Worm (Caenorhabditis elegans): ENCODE results near the gene Y57A10A.5.
"Not testable (repeated sequence)": the region's sequence is repeated elsewhere in the genome, so short reads cannot be mapped to it uniquely, and the experiment has no call there.

Y57A10A.5 gene

ce11 chrII:12154186-12154585 lies at the start of gene Y57A10A.5:
Gene Y57A10A.5 (plus strand): TSS chrII:12154486.
- TF ChIP-seq med-1 (GFP tag; optimal IDR thresholded peaks at IDR 0.05; ENCODE audit: insufficient read depth); ref-1 (GFP tag; conservative IDR thresholded peaks at IDR 0.05); cog-1 (tag; optimal IDR thresholded peaks at IDR 0.05): not testable (repeated sequence)

ce11 chrII:12107840-12108239 lies 46.4 kb upstream of the Y57A10A.5 start, which contains the start of gene Y17G7B.18:
Gene Y17G7B.18 (minus strand): TSS chrII:12107857.
- TF ChIP-seq flt-1 (GFP tag; IDR thresholded peaks at IDR 0.05) = no peak
- TF ChIP-seq ztf-23 (GFP tag; IDR thresholded peaks at IDR 0.05) = 0 out of 2 replicates have a peak, but pooled peaks have one; percentile 37

ce11 chrII:12108843-12109242 lies 45.4 kb upstream of the Y57A10A.5 start:
- TF ChIP-seq ref-1 (GFP tag; conservative IDR thresholded peaks at IDR 0.05) = no peak
- TF ChIP-seq ztf-29 (GFP tag; IDR thresholded peaks at IDR 0.05) = no peak
- TF ChIP-seq ztf-23 (GFP tag; IDR thresholded peaks at IDR 0.05) = no peak
- no peak for TF ChIP-seq tab-1 (GFP tag; IDR thresholded peaks at IDR 0.05)
- TF ChIP-seq med-1 (GFP tag; optimal IDR thresholded peaks at IDR 0.05; ENCODE audit: insufficient read depth) = no peak
- no peak for TF ChIP-seq flt-1 (GFP tag; IDR thresholded peaks at IDR 0.05)
- TF ChIP-seq klf-2 (GFP tag; conservative IDR thresholded peaks at IDR 0.05) = no peak
- no peak for TF ChIP-seq T22C8.4 (GFP tag; IDR thresholded peaks at IDR 0.05)
- TF ChIP-seq cog-1 (tag; optimal IDR thresholded peaks at IDR 0.05) = no peak

ce11 chrII:12110997-12111396 lies 43.3 kb upstream of the Y57A10A.5 start:
- TF ChIP-seq tab-1 (GFP tag; IDR thresholded peaks at IDR 0.05) (no peak), ztf-23 (GFP tag; IDR thresholded peaks at IDR 0.05) (no peak), ztf-29 (GFP tag; IDR thresholded peaks at IDR 0.05) (no peak), med-1 (GFP tag; optimal IDR thresholded peaks at IDR 0.05; ENCODE audit: insufficient read depth) (no peak), klf-2 (GFP tag; conservative IDR thresholded peaks at IDR 0.05) (no peak), ref-1 (GFP tag; conservative IDR thresholded peaks at IDR 0.05) (no peak), cog-1 (tag; optimal IDR thresholded peaks at IDR 0.05) (no peak), flt-1 (GFP tag; IDR thresholded peaks at IDR 0.05) (no peak), T22C8.4 (GFP tag; IDR thresholded peaks at IDR 0.05) (no peak)

ce11 chrII:12122694-12123093 lies 31.6 kb upstream of the Y57A10A.5 start:
- TF ChIP-seq ztf-23 (GFP tag; IDR thresholded peaks at IDR 0.05) = peak; percentile 67; the same call in 1 of the 2 replicates
- TF ChIP-seq tab-1 (GFP tag; IDR thresholded peaks at IDR 0.05) = peak; percentile 68; the same call in 1 of the 2 replicates
- TF ChIP-seq T22C8.4 (GFP tag; IDR thresholded peaks at IDR 0.05) = peak; percentile 56
- peak; percentile 82 for TF ChIP-seq flt-1 (GFP tag; IDR thresholded peaks at IDR 0.05)
- peak; percentile 49 for TF ChIP-seq ref-1 (GFP tag; conservative IDR thresholded peaks at IDR 0.05)

ce11 chrII:12130393-12130792 lies 23.9 kb upstream of the Y57A10A.5 start:
- TF ChIP-seq flt-1 (GFP tag; IDR thresholded peaks at IDR 0.05) (no peak), ztf-29 (GFP tag; IDR thresholded peaks at IDR 0.05) (no peak)

- no peak for TF ChIP-seq med-1 (GFP tag; optimal IDR thresholded peaks at IDR 0.05; ENCODE audit: insufficient read depth)
- no peak for TF ChIP-seq cog-1 (tag; optimal IDR thresholded peaks at IDR 0.05)
- TF ChIP-seq ref-1 (GFP tag; conservative IDR thresholded peaks at IDR 0.05) = no peak
- TF ChIP-seq flt-1 (GFP tag; IDR thresholded peaks at IDR 0.05) = no peak
- TF ChIP-seq T22C8.4 (GFP tag; IDR thresholded peaks at IDR 0.05) = no peak
- no peak for TF ChIP-seq klf-2 (GFP tag; conservative IDR thresholded peaks at IDR 0.05)
- no peak for TF ChIP-seq ztf-23 (GFP tag; IDR thresholded peaks at IDR 0.05)
- no peak for TF ChIP-seq tab-1 (GFP tag; IDR thresholded peaks at IDR 0.05)
- TF ChIP-seq ztf-29 (GFP tag; IDR thresholded peaks at IDR 0.05) = no peak
Observed at ce11 chrII:12130868-12131267, 23.4 kb upstream of the Y57A10A.5 start, which contains the start of gene set-24. Gene set-24 (minus strand): TSS chrII:12130968.

- TF ChIP-seq T22C8.4 (GFP tag; IDR thresholded peaks at IDR 0.05) (no peak), tab-1 (GFP tag; IDR thresholded peaks at IDR 0.05) (no peak)
Observed at ce11 chrII:12137983-12138382, 16.3 kb upstream of the Y57A10A.5 start.

ce11 chrII:12143558-12143957 lies 10.7 kb upstream of the Y57A10A.5 start:
- TF ChIP-seq tab-1 (GFP tag; IDR thresholded peaks at IDR 0.05) (no peak), ztf-23 (GFP tag; IDR thresholded peaks at IDR 0.05) (no peak), flt-1 (GFP tag; IDR thresholded peaks at IDR 0.05) (no peak), cog-1 (tag; optimal IDR thresholded peaks at IDR 0.05) (no peak), T22C8.4 (GFP tag; IDR thresholded peaks at IDR 0.05) (no peak), ztf-29 (GFP tag; IDR thresholded peaks at IDR 0.05) (no peak), klf-2 (GFP tag; conservative IDR thresholded peaks at IDR 0.05) (no peak)

ce11 chrII:12147331-12147730 lies 7.0 kb upstream of the Y57A10A.5 start, which contains the start of gene Y57A10A.2:
Gene Y57A10A.2 (plus strand): TSS chrII:12147631.
- no peak for TF ChIP-seq ztf-29 (GFP tag; IDR thresholded peaks at IDR 0.05)
- no peak for TF ChIP-seq med-1 (GFP tag; optimal IDR thresholded peaks at IDR 0.05; ENCODE audit: insufficient read depth)
- TF ChIP-seq cog-1 (tag; optimal IDR thresholded peaks at IDR 0.05) = no peak
- no peak for TF ChIP-seq flt-1 (GFP tag; IDR thresholded peaks at IDR 0.05)
- no peak for TF ChIP-seq tab-1 (GFP tag; IDR thresholded peaks at IDR 0.05)
- no peak for TF ChIP-seq T22C8.4 (GFP tag; IDR thresholded peaks at IDR 0.05)
- TF ChIP-seq ztf-23 (GFP tag; IDR thresholded peaks at IDR 0.05) = no peak

ce11 chrII:12150227-12150626 lies 4.1 kb upstream of the Y57A10A.5 start:
- TF ChIP-seq klf-2 (GFP tag; conservative IDR thresholded peaks at IDR 0.05) (no peak), ztf-23 (GFP tag; IDR thresholded peaks at IDR 0.05) (no peak), tab-1 (GFP tag; IDR thresholded peaks at IDR 0.05) (no peak), med-1 (GFP tag; optimal IDR thresholded peaks at IDR 0.05; ENCODE audit: insufficient read depth) (no peak), flt-1 (GFP tag; IDR thresholded peaks at IDR 0.05) (no peak), ztf-29 (GFP tag; IDR thresholded peaks at IDR 0.05) (no peak), T22C8.4 (GFP tag; IDR thresholded peaks at IDR 0.05) (no peak), ref-1 (GFP tag; conservative IDR thresholded peaks at IDR 0.05) (no peak), cog-1 (tag; optimal IDR thresholded peaks at IDR 0.05) (no peak)
